Fruit fly (Drosophila melanogaster) whole organism, embryonic: ENCODE results near the gene CG33543.

Source experiments
- Abd-B ChIP-seq: fragments of 200-800 bp; sonication (Bioruptor generic); optimal IDR thresholded peaks from 2 replicates; lab custom pipeline; 2018; ENCODE audit warnings: missing biosample characterization, mild to moderate bottlenecking, missing genetic modification characterization, moderate library complexity
- Atf6 ChIP-seq: fragments of 200-800 bp; sonication (Bioruptor generic); IDR thresholded peaks from 2 replicates; pipeline ENCODE4 v1.3.6; 2022; ENCODE audit warnings: missing biosample characterization, missing genetic modification characterization
- B-H1 ChIP-seq: fragments of 200-800 bp; sonication (Bioruptor generic); IDR thresholded peaks from 3 replicates; pipeline ENCODE4 v1.3.6; 2022; ENCODE audit warnings: missing biosample characterization, missing genetic modification characterization
- CG10654 ChIP-seq: fragments of 200-800 bp; sonication (Bioruptor generic); optimal IDR thresholded peaks from 2 replicates; lab custom pipeline; 2016; ENCODE audit warnings: missing biosample characterization, missing genetic modification characterization
- CG11456 ChIP-seq: fragments of 200-800 bp; sonication (Bioruptor generic); IDR thresholded peaks from 3 replicates; pipeline ENCODE4 v1.3.6; 2022; ENCODE audit warnings: missing biosample characterization, missing genetic modification characterization
- CG11695 ChIP-seq: fragments of 200-800 bp; sonication (Bioruptor generic); IDR thresholded peaks from 3 replicates; pipeline ENCODE4 v1.3.6; 2022; ENCODE audit warnings: missing biosample characterization, missing genetic modification characterization
- CG12391 ChIP-seq: fragments of 200-800 bp; sonication (Bioruptor generic); optimal IDR thresholded peaks from 3 replicates; lab custom pipeline; 2018; ENCODE audit warnings: missing biosample characterization, mild to moderate bottlenecking, missing genetic modification characterization, moderate library complexity
- CG14441 ChIP-seq: fragments of 200-800 bp; sonication (Bioruptor generic); IDR thresholded peaks from 2 replicates; pipeline ENCODE4 v1.3.6; 2022; ENCODE audit warnings: missing biosample characterization, missing genetic modification characterization
- CG14710 ChIP-seq: fragments of 200-800 bp; sonication (Bioruptor generic); optimal IDR thresholded peaks from 3 replicates; lab custom pipeline; 2019; ENCODE audit warnings: missing biosample characterization, mild to moderate bottlenecking, missing genetic modification characterization, moderate library complexity
- CG15514 ChIP-seq: fragments of 200-800 bp; sonication (Bioruptor generic); optimal IDR thresholded peaks from 3 replicates; lab custom pipeline; 2017; ENCODE audit warnings: missing biosample characterization, missing genetic modification characterization, mild to moderate bottlenecking, moderate library complexity, missing genetic modification reagents
- CG1603 ChIP-seq: fragments of 200-800 bp; sonication (Bioruptor generic); optimal IDR thresholded peaks from 2 replicates; lab custom pipeline; 2019; ENCODE audit warnings: missing biosample characterization, mild to moderate bottlenecking, missing genetic modification characterization, moderate library complexity
- CG17385 ChIP-seq: fragments of 200-800 bp; sonication (Bioruptor generic); optimal IDR thresholded peaks from 3 replicates; lab custom pipeline; 2018; ENCODE audit warnings: missing biosample characterization, mild to moderate bottlenecking, missing genetic modification characterization
- CG17612 ChIP-seq: fragments of 200-800 bp; sonication (Bioruptor generic); IDR thresholded peaks from 2 replicates; pipeline ENCODE4 v1.3.6; 2022; ENCODE audit warnings: missing biosample characterization, missing genetic modification characterization
- CG18011 ChIP-seq: fragments of 200-800 bp; sonication (Bioruptor generic); optimal IDR thresholded peaks from 2 replicates; lab custom pipeline; 2017; ENCODE audit warnings: missing biosample characterization, missing genetic modification characterization, mild to moderate bottlenecking, moderate library complexity, missing genotype
- CG2712 ChIP-seq: fragments of 200-800 bp; optimal IDR thresholded peaks from 3 replicates; lab custom pipeline; 2019; ENCODE audit warnings: missing biosample characterization, mild to moderate bottlenecking, missing genetic modification characterization, moderate library complexity
- CG30403 ChIP-seq: fragments of 200-800 bp; sonication (Bioruptor generic); optimal IDR thresholded peaks from 3 replicates; lab custom pipeline; 2016; ENCODE audit warnings: missing biosample characterization, missing genetic modification characterization
- CG3065 ChIP-seq: fragments of 200-800 bp; sonication (Bioruptor generic); optimal IDR thresholded peaks from 2 replicates; lab custom pipeline; 2016; ENCODE audit warnings: missing biosample characterization, missing genetic modification characterization
- CG31441 ChIP-seq: fragments of 200-800 bp; sonication (Bioruptor generic); IDR thresholded peaks from 2 replicates; pipeline ENCODE4 v1.3.6; 2022; ENCODE audit warnings: missing biosample characterization, missing genetic modification characterization
- CG32772 ChIP-seq: fragments of 200-800 bp; sonication (Bioruptor generic); IDR thresholded peaks from 2 replicates; pipeline ENCODE4 v1.3.6; 2022; ENCODE audit warnings: missing biosample characterization, missing genetic modification characterization
- CG4404 ChIP-seq: fragments of 200-800 bp; sonication (Bioruptor generic); IDR thresholded peaks from 2 replicates; pipeline ENCODE4 v1.3.6; 2022; ENCODE audit warnings: missing biosample characterization, missing genetic modification characterization
- CG6689 ChIP-seq: fragments of 200-800 bp; sonication (Bioruptor generic); IDR thresholded peaks from 2 replicates; pipeline ENCODE4 v1.3.6; 2022; ENCODE audit warnings: missing biosample characterization, missing genetic modification characterization
- CG9609 ChIP-seq: fragments of 200-800 bp; sonication (Bioruptor generic); optimal IDR thresholded peaks from 3 replicates; lab custom pipeline; 2016; ENCODE audit warnings: missing biosample characterization, missing genetic modification characterization
- CoRest ChIP-seq: fragments of 200-800 bp; sonication (Bioruptor generic); optimal IDR thresholded peaks from 3 replicates; lab custom pipeline; 2018; ENCODE audit warnings: missing biosample characterization, mild to moderate bottlenecking, missing genetic modification characterization, moderate library complexity
- D19B ChIP-seq: fragments of 200-800 bp; sonication (Bioruptor generic); optimal IDR thresholded peaks from 2 replicates; lab custom pipeline; 2017; ENCODE audit warnings: missing biosample characterization, mild to moderate bottlenecking, missing genetic modification characterization
- Ets65A ChIP-seq: fragments of 200-800 bp; sonication (Bioruptor generic); peaks from one replicate; lab custom pipeline; 2016; ENCODE audit warnings: missing biosample characterization, missing genetic modification characterization
- Fer1 ChIP-seq: fragments of 200-800 bp; sonication (Bioruptor generic); optimal IDR thresholded peaks from 2 replicates; lab custom pipeline; 2017; ENCODE audit warnings: missing biosample characterization, mild to moderate bottlenecking, missing genetic modification characterization
- Fer2 ChIP-seq: fragments of 200-800 bp; sonication (Bioruptor generic); optimal IDR thresholded peaks from 2 replicates; lab custom pipeline; 2018; ENCODE audit warnings: missing biosample characterization, mild to moderate bottlenecking, missing genetic modification characterization, moderate library complexity
- Gsc ChIP-seq: fragments of 200-800 bp; sonication (Bioruptor generic); IDR thresholded peaks from 2 replicates; pipeline ENCODE4 v1.3.6; 2022; ENCODE audit warnings: missing biosample characterization, missing genetic modification characterization
- HHEX ChIP-seq: fragments of 200-800 bp; sonication (Bioruptor generic); optimal IDR thresholded peaks from 3 replicates; lab custom pipeline; 2017; ENCODE audit warnings: missing biosample characterization, mild to moderate bottlenecking, missing genetic modification characterization, missing genetic modification reagents
- Hmx ChIP-seq: fragments of 200-800 bp; sonication (Bioruptor generic); optimal IDR thresholded peaks from 2 replicates; lab custom pipeline; 2016; ENCODE audit warnings: missing biosample characterization, missing genetic modification characterization
- Max ChIP-seq: fragments of 200-800 bp; sonication (Bioruptor generic); optimal IDR thresholded peaks from 2 replicates; lab custom pipeline; 2016; ENCODE audit warnings: missing biosample characterization, mild to moderate bottlenecking, missing genetic modification characterization
- NfI ChIP-seq: fragments of 200-800 bp; sonication (Bioruptor generic); optimal IDR thresholded peaks from 3 replicates; lab custom pipeline; 2018; ENCODE audit warnings: missing biosample characterization, mild to moderate bottlenecking, missing genetic modification characterization, moderate library complexity
- Pdp1 ChIP-seq, 2 experiments: fragments of 200-800 bp; sonication (Bioruptor generic); optimal IDR thresholded peaks; 3 replicates each; lab custom pipeline; 2016; ENCODE audit warnings: missing biosample characterization in 2 of 2, missing genetic modification characterization in 2 of 2, mild to moderate bottlenecking in 1 of 2, moderate library complexity in 1 of 2
- Ptx1 ChIP-seq: fragments of 200-800 bp; sonication (Bioruptor generic); IDR thresholded peaks from 2 replicates; pipeline ENCODE4 v1.3.6; 2022; ENCODE audit warnings: missing biosample characterization, missing genetic modification characterization
- Rx ChIP-seq: fragments of 200-800 bp; sonication (Bioruptor generic); IDR thresholded peaks from 2 replicates; pipeline ENCODE4 v1.3.6; 2022; ENCODE audit warnings: missing biosample characterization, missing genetic modification characterization
- Side ChIP-seq: fragments of 200-800 bp; sonication (Bioruptor generic); optimal IDR thresholded peaks from 2 replicates; lab custom pipeline; 2016; ENCODE audit warnings: missing biosample characterization, missing genetic modification characterization
- Xrp1 ChIP-seq: fragments of 200-800 bp; sonication (Bioruptor generic); IDR thresholded peaks from 2 replicates; pipeline ENCODE4 v1.3.6; 2022; ENCODE audit warnings: missing biosample characterization, missing genetic modification characterization
- bsh ChIP-seq, 2 experiments: fragments of 200-800 bp; sonication (Bioruptor generic); optimal IDR thresholded peaks; 2 replicates each; lab custom pipeline; 2017 to 2018; ENCODE audit warnings: mild to moderate bottlenecking in 2 of 2, missing biosample characterization in 2 of 2, missing genetic modification characterization in 2 of 2, moderate library complexity in 1 of 2
- btn ChIP-seq: fragments of 200-800 bp; sonication (Bioruptor generic); optimal IDR thresholded peaks from 2 replicates; lab custom pipeline; 2016; ENCODE audit warnings: missing biosample characterization, missing genetic modification characterization
- dimm ChIP-seq: fragments of 200-800 bp; sonication (Bioruptor generic); IDR thresholded peaks from 2 replicates; pipeline ENCODE4 v1.3.6; 2022; ENCODE audit warnings: missing biosample characterization, missing genetic modification characterization
- ewg ChIP-seq: fragments of 200-800 bp; sonication (Bioruptor generic); optimal IDR thresholded peaks from 3 replicates; lab custom pipeline; 2017; ENCODE audit warnings: mild to moderate bottlenecking, missing biosample characterization, missing genetic modification reagents, missing genetic modification characterization
- fd3F ChIP-seq: fragments of 200-800 bp; sonication (Bioruptor generic); optimal IDR thresholded peaks from 2 replicates; lab custom pipeline; 2018; ENCODE audit warnings: missing biosample characterization, mild to moderate bottlenecking, missing genetic modification characterization, moderate library complexity
- lbe ChIP-seq: fragments of 200-800 bp; sonication (Bioruptor generic); optimal IDR thresholded peaks from 2 replicates; lab custom pipeline; 2016; ENCODE audit warnings: missing biosample characterization, mild to moderate bottlenecking, missing genetic modification characterization
- pan ChIP-seq, 4 experiments: fragments of >200 bp in 3 of 4; fragments of 200-800 bp in 1 of 4; sonication (Bioruptor generic) in 1 of 4; optimal IDR thresholded peaks in 3 of 4; IDR thresholded peaks in 1 of 4; 2 replicates each; pipeline versions ENCODE4 v1.3.6 to Lab custom; 2017 to 2022; ENCODE audit warnings: missing biosample characterization in 2 of 4, missing genetic modification characterization in 2 of 4, mixed read lengths in 1 of 4
- pb ChIP-seq: fragments of 200-800 bp; sonication (Bioruptor generic); optimal IDR thresholded peaks from 3 replicates; lab custom pipeline; 2016; ENCODE audit warnings: missing biosample characterization, missing genetic modification characterization
- sens ChIP-seq: fragments of 200-800 bp; sonication (Bioruptor generic); peaks from one replicate; lab custom pipeline; 2016; ENCODE audit warnings: missing biosample characterization, missing genetic modification characterization
- vvl ChIP-seq: fragments of 200-800 bp; sonication (Bioruptor generic); IDR thresholded peaks from 2 replicates; pipeline ENCODE4 v1.3.6; 2022; ENCODE audit warnings: missing biosample characterization, missing genetic modification characterization

CG33543 gene

dm6 chr2L:1986343-1987280 is 19.5 kb downstream of the CG33543 start (continued):
- peak; percentile 47; the same call in 1 of the 3 replicates for TF ChIP-seq CG11695 (GFP tag; lab: Robert Waterston, UW)
- TF ChIP-seq CG2712 (tag; lab: Kevin White, UChicago): peak; percentile 18
- peak; percentile 54 for TF ChIP-seq sens
- no peak; the same call in 2 of the 3 replicates for TF ChIP-seq B-H1 (GFP tag; lab: Robert Waterston, UW)
- no peak; the same call in 1 of the 2 replicates for TF ChIP-seq vvl (GFP tag; lab: Robert Waterston, UW)
- TF ChIP-seq ewg (GFP tag; lab: Kevin White, UChicago): no peak
- TF ChIP-seq CoRest: peak; percentile 62
- no peak for TF ChIP-seq CG14710 (tag; lab: Kevin White, UChicago)
- peak; percentile 12 for TF ChIP-seq CG10654 (GFP tag; lab: Kevin White, UChicago)
- no peak for TF ChIP-seq btn (GFP tag; lab: Kevin White, UChicago)
- TF ChIP-seq CG4404 (GFP tag; lab: Robert Waterston, UW): no peak; the same call in 1 of the 2 replicates
- TF ChIP-seq Pdp1 (GFP tag; optimal IDR thresholded peaks at IDR 0.05; lab: Kevin White, UChicago): peak; percentile 25 to 58
- peak; percentile 62 for TF ChIP-seq lbe (GFP tag; lab: Kevin White, UChicago)
- TF ChIP-seq fd3F (GFP tag; lab: Kevin White, UChicago): peak; percentile 31
- peak; percentile 36 for TF ChIP-seq pb (GFP tag; lab: Kevin White, UChicago)
- peak; percentile 25 for TF ChIP-seq Fer2 (tag; lab: Kevin White, UChicago)
- peak in 1 of 2 experiments; percentile 19 for TF ChIP-seq bsh (GFP tag; optimal IDR thresholded peaks at IDR 0.05; lab: Kevin White, UChicago)
- TF ChIP-seq Max (GFP tag; lab: Kevin White, UChicago): no peak
- peak; percentile 49; the same call in 1 of the 2 replicates for TF ChIP-seq Xrp1 (GFP tag; lab: Robert Waterston, UW)
- TF ChIP-seq CG15514 (GFP tag; lab: Kevin White, UChicago): peak; percentile 10
- peak; percentile 58 for TF ChIP-seq CG9609 (GFP tag; lab: Kevin White, UChicago)
- peak; percentile 65 for TF ChIP-seq CG14441 (GFP tag; lab: Robert Waterston, UW)
- TF ChIP-seq Rx (GFP tag; lab: Robert Waterston, UW): no peak; the same call in 1 of the 2 replicates
- 0 out of 2 replicates have a peak, but pooled peaks have one; percentile 44 for TF ChIP-seq CG31441 (GFP tag; lab: Robert Waterston, UW)
- peak; percentile 44 for TF ChIP-seq CG17385 (GFP tag; lab: Kevin White, UChicago)
- no peak for TF ChIP-seq dimm
- peak; percentile 57 for TF ChIP-seq NfI (GFP tag; lab: Kevin White, UChicago)
- peak; percentile 47 for TF ChIP-seq Hmx (GFP tag; lab: Kevin White, UChicago)
- TF ChIP-seq CG30403: peak; percentile 65
- no peak for TF ChIP-seq pan (optimal IDR thresholded peaks at IDR 0.05; lab: Kevin White, UChicago)
- TF ChIP-seq pan (GFP tag; optimal IDR thresholded peaks at IDR 0.05 in 1 of 2, IDR thresholded peaks at IDR 0.05 in 1 of 2): peak in 1 of 2 experiments; percentile 65
- peak; percentile 44 for TF ChIP-seq Side
- TF ChIP-seq HHEX (GFP tag; lab: Kevin White, UChicago): peak; percentile 70
- peak; percentile 59 for TF ChIP-seq Ptx1 (GFP tag; lab: Robert Waterston, UW)
- peak; percentile 72 for TF ChIP-seq Ets65A (GFP tag; lab: Kevin White, UChicago)
- TF ChIP-seq CG1603: peak; percentile 14
- TF ChIP-seq CG32772 (GFP tag; lab: Robert Waterston, UW): peak; percentile 20; the same call in 1 of the 2 replicates
- 0 out of 2 replicates have a peak, but pooled peaks have one; percentile 28 for TF ChIP-seq CG6689
- no peak for TF ChIP-seq CG3065
- TF ChIP-seq CG12391 (tag; lab: Kevin White, UChicago): peak; percentile 56
- TF ChIP-seq CG11456 (GFP tag; lab: Robert Waterston, UW): peak; percentile 75; the same call in 2 of the 3 replicates
- 0 out of 2 replicates have a peak, but pooled peaks have one; percentile 43 for TF ChIP-seq Atf6 (GFP tag; lab: Robert Waterston, UW)
- peak; percentile 16 for TF ChIP-seq Fer1
- no peak for TF ChIP-seq CG17612 (GFP tag; lab: Robert Waterston, UW)
- peak; percentile 7 for TF ChIP-seq CG18011 (GFP tag; lab: Kevin White, UChicago)
- peak; percentile 35 for TF ChIP-seq Abd-B (GFP tag; lab: Kevin White, UChicago)
- TF ChIP-seq D19B (GFP tag; lab: Kevin White, UChicago): peak; percentile 53
- no peak for TF ChIP-seq Gsc (GFP tag; lab: Robert Waterston, UW)
